Fruit fly (Drosophila melanogaster): ENCODE measurements around the gene Or2a.

dm6 chrX:2219246-2219645 is 26.8 kb upstream of the Or2a start:
- TF ChIP-seq CG8159 (tag; optimal IDR thresholded peaks at IDR 0.05): no peak
- no peak for TF ChIP-seq CG15710 (tag; optimal IDR thresholded peaks at IDR 0.05)
- TF ChIP-seq Pif1A (GFP tag; optimal IDR thresholded peaks at IDR 0.05): no peak
- TF ChIP-seq CG14655 (GFP tag; optimal IDR thresholded peaks at IDR 0.05): no peak
- TF ChIP-seq EcR (GFP tag; optimal IDR thresholded peaks at IDR 0.05): no peak
- TF ChIP-seq rn (GFP tag; IDR thresholded peaks at IDR 0.05): no peak
- no peak for TF ChIP-seq fd96Ca (GFP tag; IDR thresholded peaks at IDR 0.05)
- TF ChIP-seq Pif1B (GFP tag; optimal IDR thresholded peaks at IDR 0.05): no peak
